Fruit fly (Drosophila melanogaster) whole organism, embryonic: ENCODE results near the gene sage.

ENCODE experiments used
- Asciz ChIP-seq: fragments of 200-800 bp; sonication (Bioruptor generic); optimal IDR thresholded peaks from 2 replicates; lab custom pipeline; 2017; ENCODE audit warnings: missing biosample characterization, mild to moderate bottlenecking, missing genetic modification characterization, missing genetic modification reagents
- Blimp-1 ChIP-seq: fragments of 200-800 bp; sonication (Bioruptor generic); optimal IDR thresholded peaks from 3 replicates; lab custom pipeline; 2018; ENCODE audit warnings: missing biosample characterization, missing genetic modification characterization, mild to moderate bottlenecking, moderate library complexity, missing genetic modification reagents
- CG10147 ChIP-seq: fragments of 200-800 bp; sonication (Bioruptor generic); optimal IDR thresholded peaks from 2 replicates; lab custom pipeline; 2019; ENCODE audit warnings: missing biosample characterization, mild to moderate bottlenecking, missing genetic modification characterization, moderate library complexity
- CG10267 ChIP-seq: fragments of 200-800 bp; sonication (Bioruptor generic); optimal IDR thresholded peaks from 2 replicates; lab custom pipeline; 2018; ENCODE audit warnings: missing biosample characterization, mild to moderate bottlenecking, missing genetic modification characterization, moderate library complexity
- CG11695 ChIP-seq: fragments of 200-800 bp; sonication (Bioruptor generic); IDR thresholded peaks from 3 replicates; pipeline ENCODE4 v1.3.6; 2022; ENCODE audit warnings: missing biosample characterization, missing genetic modification characterization
- CG12071 ChIP-seq: fragments of 200-800 bp; sonication (Bioruptor generic); optimal IDR thresholded peaks from 3 replicates; lab custom pipeline; 2018; ENCODE audit warnings: missing biosample characterization, mild to moderate bottlenecking, missing genetic modification characterization
- CG12744 ChIP-seq: fragments of 200-800 bp; sonication (Bioruptor generic); optimal IDR thresholded peaks from 2 replicates; lab custom pipeline; 2016; ENCODE audit warnings: missing biosample characterization, missing genetic modification characterization
- CG14965 ChIP-seq: fragments of 200-800 bp; sonication (Bioruptor generic); optimal IDR thresholded peaks from 2 replicates; lab custom pipeline; 2016; ENCODE audit warnings: missing biosample characterization, missing genetic modification characterization, borderline replicate concordance
- CG1529 ChIP-seq: fragments of 200-800 bp; sonication (Bioruptor generic); optimal IDR thresholded peaks from 3 replicates; lab custom pipeline; 2018; ENCODE audit warnings: missing biosample characterization, missing genetic modification characterization
- CG16779 ChIP-seq: fragments of 200-800 bp; sonication (Bioruptor generic); IDR thresholded peaks from 2 replicates; pipeline ENCODE4 v1.3.6; 2022; ENCODE audit warnings: missing biosample characterization, missing genetic modification characterization
- CG2889 ChIP-seq: fragments of 200-800 bp; sonication (Bioruptor generic); IDR thresholded peaks from 3 replicates; pipeline ENCODE4 v1.3.6; 2022; ENCODE audit warnings: missing biosample characterization, missing genetic modification characterization
- CG3065 ChIP-seq: fragments of 200-800 bp; sonication (Bioruptor generic); optimal IDR thresholded peaks from 2 replicates; lab custom pipeline; 2016; ENCODE audit warnings: missing biosample characterization, missing genetic modification characterization
- CG6272 ChIP-seq: fragments of 200-800 bp; sonication (Bioruptor generic); IDR thresholded peaks from 2 replicates; pipeline ENCODE4 v1.3.6; 2022; ENCODE audit warnings: missing biosample characterization, missing genetic modification characterization
- CG6854 ChIP-seq: fragments of 200-800 bp; sonication (Bioruptor generic); optimal IDR thresholded peaks from 3 replicates; lab custom pipeline; 2017; ENCODE audit warnings: missing biosample characterization, mild to moderate bottlenecking, missing genetic modification characterization
- CG7963 ChIP-seq: fragments of 200-800 bp; sonication (Bioruptor generic); IDR thresholded peaks from 3 replicates; pipeline ENCODE4 v1.3.6; 2022; ENCODE audit warnings: missing biosample characterization, missing genetic modification characterization; ENCODE audit not compliant: partially characterized antibody
- CG8290 ChIP-seq, 3 experiments: fragments of 200-800 bp; sonication (Bioruptor generic); optimal IDR thresholded peaks; 2 replicates each; lab custom pipeline; 2016 to 2019; ENCODE audit warnings: missing biosample characterization in 3 of 3, missing genetic modification characterization in 3 of 3, mild to moderate bottlenecking in 2 of 3, moderate library complexity in 1 of 3
- CG8478 ChIP-seq: fragments of >200 bp; optimal IDR thresholded peaks from 2 replicates; lab custom pipeline; 2018
- Dfd ChIP-seq, 2 experiments: fragments of >200 bp; optimal IDR thresholded peaks; 2 replicates each; lab custom pipeline; 2017; ENCODE audit warnings: missing biosample characterization in 2 of 2, missing genetic modification characterization in 2 of 2
- HLH3B ChIP-seq: fragments of 200-800 bp; sonication (Bioruptor generic); IDR thresholded peaks from 2 replicates; pipeline ENCODE4 v1.3.6; 2022; ENCODE audit warnings: missing biosample characterization, missing genetic modification characterization
- Kr ChIP-seq: fragments of 200-800 bp; sonication (Bioruptor generic); optimal IDR thresholded peaks from 2 replicates; lab custom pipeline; 2017; ENCODE audit warnings: missing biosample characterization, mild to moderate bottlenecking, missing genetic modification characterization
- MBD-R2 ChIP-seq: fragments of 200-800 bp; sonication (Bioruptor generic); IDR thresholded peaks from 2 replicates; pipeline ENCODE4 v1.3.6; 2022; ENCODE audit warnings: missing biosample characterization, missing genetic modification characterization
- Med ChIP-seq: fragments of 200-800 bp; sonication (Bioruptor generic); peaks from one replicate; lab custom pipeline; 2016; ENCODE audit warnings: missing biosample characterization, missing genetic modification characterization, mild to moderate bottlenecking, inconsistent platforms, moderate library complexity
- Meics ChIP-seq: fragments of 200-800 bp; sonication (Bioruptor generic); optimal IDR thresholded peaks from 2 replicates; lab custom pipeline; 2017; ENCODE audit warnings: missing biosample characterization, mild to moderate bottlenecking, missing genetic modification characterization
- Optix ChIP-seq: fragments of 200-800 bp; sonication (Bioruptor generic); IDR thresholded peaks from 3 replicates; pipeline ENCODE4 v1.3.6; 2022; ENCODE audit warnings: missing biosample characterization, missing genetic modification characterization
- Pdp1 ChIP-seq, 2 experiments: fragments of 200-800 bp; sonication (Bioruptor generic); optimal IDR thresholded peaks; 3 replicates each; lab custom pipeline; 2016; ENCODE audit warnings: missing biosample characterization in 2 of 2, missing genetic modification characterization in 2 of 2, mild to moderate bottlenecking in 1 of 2, moderate library complexity in 1 of 2
- Ravus ChIP-seq: fragments of 200-800 bp; sonication (Bioruptor generic); IDR thresholded peaks from 2 replicates; pipeline ENCODE4 v1.3.6; 2022; ENCODE audit warnings: missing biosample characterization, missing genetic modification characterization
- Scr ChIP-seq: fragments of 200-800 bp; sonication (Bioruptor generic); IDR thresholded peaks from 2 replicates; pipeline ENCODE4 v1.3.6; 2022; ENCODE audit warnings: missing biosample characterization, missing genetic modification characterization; ENCODE audit not compliant: partially characterized antibody
- Taf1 ChIP-seq: fragments of 200-800 bp; sonication (Bioruptor generic); IDR thresholded peaks from 2 replicates; pipeline ENCODE4 v1.3.6; 2022; ENCODE audit warnings: missing biosample characterization, missing genetic modification characterization
- YL-1 ChIP-seq: fragments of 200-800 bp; sonication (Bioruptor generic); optimal IDR thresholded peaks from 3 replicates; lab custom pipeline; 2017; ENCODE audit warnings: missing biosample characterization, mild to moderate bottlenecking, missing genetic modification characterization
- az2 ChIP-seq: fragments of 200-800 bp; sonication (Bioruptor generic); optimal IDR thresholded peaks from 3 replicates; lab custom pipeline; 2016; ENCODE audit warnings: missing biosample characterization, missing genetic modification characterization
- chn ChIP-seq: fragments of 200-800 bp; sonication (Bioruptor generic); optimal IDR thresholded peaks from 2 replicates; lab custom pipeline; 2016; ENCODE audit warnings: missing biosample characterization, missing genetic modification characterization
- da ChIP-seq: fragments of 200-800 bp; sonication (Bioruptor generic); optimal IDR thresholded peaks from 2 replicates; lab custom pipeline; 2016; ENCODE audit warnings: missing biosample characterization, missing genetic modification characterization
- danr ChIP-seq: fragments of 200-800 bp; sonication (Bioruptor generic); IDR thresholded peaks from 2 replicates; pipeline ENCODE4 v1.3.6; 2022; ENCODE audit warnings: missing biosample characterization, missing genetic modification characterization
- dmrt99B ChIP-seq: fragments of 200-800 bp; sonication (Bioruptor generic); optimal IDR thresholded peaks from 2 replicates; lab custom pipeline; 2018; ENCODE audit warnings: missing biosample characterization, mild to moderate bottlenecking, missing genetic modification characterization, moderate library complexity
- fd3F ChIP-seq: fragments of 200-800 bp; sonication (Bioruptor generic); optimal IDR thresholded peaks from 2 replicates; lab custom pipeline; 2018; ENCODE audit warnings: missing biosample characterization, mild to moderate bottlenecking, missing genetic modification characterization, moderate library complexity
- gcm ChIP-seq: fragments of 200-800 bp; sonication (Bioruptor generic); optimal IDR thresholded peaks from 2 replicates; lab custom pipeline; 2019; ENCODE audit warnings: missing biosample characterization, mild to moderate bottlenecking, missing genetic modification characterization, moderate library complexity
- inv ChIP-seq: fragments of 200-800 bp; sonication (Bioruptor generic); IDR thresholded peaks from 2 replicates; pipeline ENCODE4 v1.3.6; 2022; ENCODE audit warnings: missing biosample characterization, missing genetic modification characterization; ENCODE audit not compliant: partially characterized antibody
- klu ChIP-seq: fragments of 200-800 bp; sonication (Bioruptor generic); IDR thresholded peaks from 2 replicates; pipeline ENCODE4 v1.3.6; 2022; ENCODE audit warnings: missing biosample characterization, missing genetic modification characterization
- lab ChIP-seq: fragments of 200-800 bp; sonication (Bioruptor generic); optimal IDR thresholded peaks from 3 replicates; lab custom pipeline; 2017; ENCODE audit warnings: missing biosample characterization, missing genetic modification characterization, mild to moderate bottlenecking, moderate library complexity, missing genetic modification reagents
- p53 ChIP-seq: fragments of 200-800 bp; sonication (Bioruptor generic); optimal IDR thresholded peaks from 2 replicates; lab custom pipeline; 2016; ENCODE audit warnings: missing biosample characterization, missing genetic modification characterization
- pan ChIP-seq, 4 experiments: fragments of >200 bp in 3 of 4; fragments of 200-800 bp in 1 of 4; sonication (Bioruptor generic) in 1 of 4; optimal IDR thresholded peaks in 3 of 4; IDR thresholded peaks in 1 of 4; 2 replicates each; pipeline versions ENCODE4 v1.3.6 to Lab custom; 2017 to 2022; ENCODE audit warnings: missing biosample characterization in 2 of 4, missing genetic modification characterization in 2 of 4, mixed read lengths in 1 of 4
- pum ChIP-seq: fragments of 200-800 bp; sonication (Bioruptor generic); optimal IDR thresholded peaks from 2 replicates; lab custom pipeline; 2016; ENCODE audit warnings: missing biosample characterization, missing genetic modification characterization
- ranshi ChIP-seq: fragments of 200-800 bp; sonication (Bioruptor generic); IDR thresholded peaks from 2 replicates; pipeline ENCODE4 v1.3.6; 2022; ENCODE audit warnings: missing biosample characterization, missing genetic modification characterization
- scrt ChIP-seq: fragments of 200-800 bp; sonication (Bioruptor generic); optimal IDR thresholded peaks from 2 replicates; lab custom pipeline; 2018; ENCODE audit warnings: missing biosample characterization, mild to moderate bottlenecking, missing genetic modification characterization, moderate library complexity
- sens-2 ChIP-seq: fragments of 200-800 bp; sonication (Bioruptor generic); IDR thresholded peaks from 2 replicates; pipeline ENCODE4 v1.3.6; 2022; ENCODE audit warnings: missing biosample characterization, missing genetic modification characterization
- seq ChIP-seq: fragments of 200-800 bp; sonication (Bioruptor generic); IDR thresholded peaks from 2 replicates; pipeline ENCODE4 v1.3.6; 2022; ENCODE audit warnings: missing biosample characterization, missing genetic modification characterization
- sr ChIP-seq: fragments of 200-800 bp; sonication (Bioruptor generic); IDR thresholded peaks from 3 replicates; pipeline ENCODE4 v1.3.6; 2022; ENCODE audit warnings: missing biosample characterization, missing genetic modification characterization
- tap ChIP-seq: fragments of 200-800 bp; optimal IDR thresholded peaks from 3 replicates; lab custom pipeline; 2019; ENCODE audit warnings: missing biosample characterization, mild to moderate bottlenecking, missing genetic modification characterization, moderate library complexity
- tll ChIP-seq, 2 experiments: fragments of 200-800 bp in 1 of 2; fragments of >200 bp in 1 of 2; sonication (Bioruptor generic) in 1 of 2; optimal IDR thresholded peaks; 2 replicates each; lab custom pipeline; 2017 to 2019; ENCODE audit warnings: missing biosample characterization in 2 of 2, missing genetic modification characterization in 2 of 2, mild to moderate bottlenecking in 1 of 2, moderate library complexity in 1 of 2

sage gene

dm6 chr3R:9226701-9227313 is 37.1 kb downstream of the sage start (continued):
- TF ChIP-seq Blimp-1 (GFP tag; lab: Kevin White, UChicago) (no peak), CG16779 (GFP tag; lab: Robert Waterston, UW) (no peak), Optix (no peak), ranshi (GFP tag; lab: Robert Waterston, UW) (no peak), CG12071 (GFP tag; lab: Kevin White, UChicago) (no peak), CG8478 (lab: Kevin White, UChicago) (no peak), pum (GFP tag; lab: Kevin White, UChicago) (no peak), da (peak; percentile 67), MBD-R2 (GFP tag; lab: Robert Waterston, UW) (no peak), p53 (GFP tag; lab: Kevin White, UChicago) (no peak), az2 (no peak), HLH3B (GFP tag; lab: Robert Waterston, UW) (no peak), inv (GFP tag; lab: Robert Waterston, UW) (no peak), CG6272 (no peak), sr (GFP tag; lab: Robert Waterston, UW) (peak; percentile 90), CG7963 (no peak), Meics (no peak), lab (GFP tag; lab: Kevin White, UChicago) (no peak), CG6854 (GFP tag; lab: Kevin White, UChicago) (no peak), Dfd (GFP tag; optimal IDR thresholded peaks at IDR 0.05; lab: Kevin White, UChicago) (no peak), Asciz (GFP tag; lab: Kevin White, UChicago) (no peak), fd3F (GFP tag; lab: Kevin White, UChicago) (no peak), scrt (GFP tag; lab: Kevin White, UChicago) (peak; percentile 50), CG11695 (GFP tag; lab: Robert Waterston, UW) (peak; percentile 28; the same call in 1 of the 3 replicates), CG10267 (tag; lab: Kevin White, UChicago) (no peak), Pdp1 (GFP tag; optimal IDR thresholded peaks at IDR 0.05; lab: Kevin White, UChicago) (peak in 1 of 2 experiments; percentile 96), chn (GFP tag; lab: Kevin White, UChicago) (no peak), YL-1 (GFP tag; lab: Kevin White, UChicago) (no peak), Med (GFP tag; lab: Kevin White, UChicago) (peak; percentile 71), Ravus (no peak), tll (GFP tag; optimal IDR thresholded peaks at IDR 0.05; lab: Kevin White, UChicago) (no peak), CG3065 (GFP tag; lab: Kevin White, UChicago) (no peak), tap (tag; lab: Kevin White, UChicago) (no peak), Kr (GFP tag; lab: Kevin White, UChicago) (peak; percentile 9), Scr (peak; percentile 46; the same call in 1 of the 2 replicates), CG8290 (GFP tag; optimal IDR thresholded peaks at IDR 0.05; lab: Kevin White, UChicago) (no peak), CG8290 (tag; optimal IDR thresholded peaks at IDR 0.05; lab: Kevin White, UChicago) (peak in 1 of 2 experiments; percentile 31), CG12744 (GFP tag; lab: Kevin White, UChicago) (no peak), CG14965 (GFP tag; lab: Kevin White, UChicago) (no peak), seq (GFP tag; lab: Robert Waterston, UW) (no peak), dmrt99B (tag; lab: Kevin White, UChicago) (no peak), sens-2 (no peak), gcm (no peak), danr (GFP tag; lab: Robert Waterston, UW) (no peak), pan (optimal IDR thresholded peaks at IDR 0.05; lab: Kevin White, UChicago) (no peak), pan (GFP tag; optimal IDR thresholded peaks at IDR 0.05 in 1 of 2, IDR thresholded peaks at IDR 0.05 in 1 of 2) (no peak), klu (GFP tag; lab: Robert Waterston, UW) (peak; percentile 86), Taf1 (no peak), CG10147 (GFP tag; lab: Kevin White, UChicago) (no peak), CG2889 (GFP tag; lab: Robert Waterston, UW) (no peak), CG1529 (no peak)
